Fruit fly (Drosophila melanogaster) whole organism, wandering third instar larva: ENCODE measurements around the gene CG6171.
A peak's percentile ranks its signal among the peaks of the same experiment; 100 is the strongest.

Source experiments
- CG9705 ChIP-seq: fragments of 200-800 bp; sonication (Bioruptor generic); optimal IDR thresholded peaks from 2 replicates; lab custom pipeline; 2018; ENCODE audit warnings: missing biosample characterization, mild to moderate bottlenecking, missing genetic modification characterization
- Dfd ChIP-seq: fragments of >200 bp; optimal IDR thresholded peaks from 2 replicates; lab custom pipeline; 2017; ENCODE audit warnings: missing biosample characterization, missing genetic modification characterization
- Dif ChIP-seq: fragments of 200-275, 200-300 bp; sonication (Bioruptor generic); optimal IDR thresholded peaks from 2 replicates; lab custom pipeline; 2018; ENCODE audit warnings: missing biosample characterization, missing genetic modification characterization; ENCODE audit not compliant: partially characterized antibody
- GATAd ChIP-seq: sonication (Bioruptor generic); optimal IDR thresholded peaks from 2 replicates; lab custom pipeline; 2016; ENCODE audit warnings: missing biosample characterization, missing genetic modification characterization
- HLH106 ChIP-seq: fragments of 200-800 bp; optimal IDR thresholded peaks from 3 replicates; lab custom pipeline; 2019; ENCODE audit warnings: missing biosample characterization, mild to moderate bottlenecking, missing genetic modification characterization, moderate library complexity
- Hnf4 ChIP-seq: fragments of 200-800 bp; sonication (Bioruptor generic); optimal IDR thresholded peaks from 2 replicates; lab custom pipeline; 2016; ENCODE audit warnings: missing biosample characterization, mild to moderate bottlenecking, missing genetic modification characterization
- Hr83 ChIP-seq: fragments of 200-300 bp; sonication (Bioruptor generic); optimal IDR thresholded peaks from 2 replicates; lab custom pipeline; 2016; ENCODE audit warnings: missing biosample characterization, mild to moderate bottlenecking, missing genetic modification characterization, moderate library complexity; ENCODE audit not compliant: poor library complexity, severe bottlenecking
- Jra ChIP-seq: sonication (Bioruptor generic); optimal IDR thresholded peaks from 2 replicates; lab custom pipeline; 2016; ENCODE audit warnings: missing biosample characterization, missing genetic modification characterization
- Mio ChIP-seq: sonication (Bioruptor generic); optimal IDR thresholded peaks from 2 replicates; lab custom pipeline; 2016; ENCODE audit warnings: missing biosample characterization, missing genetic modification characterization
- Myc ChIP-seq: fragments of >200 bp; optimal IDR thresholded peaks from 2 replicates; lab custom pipeline; 2017
- N ChIP-seq: fragments of >200 bp; optimal IDR thresholded peaks from 2 replicates; lab custom pipeline; 2018; ENCODE audit warnings: missing biosample characterization, missing external identifiers, missing genetic modification characterization
- OdsH ChIP-seq: fragments of 200-800 bp; sonication (Bioruptor generic); optimal IDR thresholded peaks from 2 replicates; lab custom pipeline; 2016; ENCODE audit warnings: missing biosample characterization, mild to moderate bottlenecking, missing genetic modification characterization
- Rel ChIP-seq, 2 experiments: fragments of 200-800 bp; sonication (Bioruptor generic) in 1 of 2; optimal IDR thresholded peaks; 2 replicates in 1 of 2; 3 replicates in 1 of 2; lab custom pipeline; 2016 to 2019; ENCODE audit warnings: mild to moderate bottlenecking in 2 of 2, missing biosample characterization in 2 of 2, missing genetic modification characterization in 2 of 2, moderate library complexity in 1 of 2
- Sp1 ChIP-seq: fragments of 200-800 bp; sonication (Bioruptor generic); optimal IDR thresholded peaks from 3 replicates; lab custom pipeline; 2019; ENCODE audit warnings: missing biosample characterization, mild to moderate bottlenecking, missing genetic modification characterization, moderate library complexity
- Vsx2 ChIP-seq: fragments of 200-300, 225-300 bp; sonication (Bioruptor generic); optimal IDR thresholded peaks from 2 replicates; lab custom pipeline; 2018; ENCODE audit warnings: missing biosample characterization, missing genetic modification characterization; ENCODE audit not compliant: partially characterized antibody
- br ChIP-seq: fragments of 200-800 bp; sonication (Bioruptor generic); optimal IDR thresholded peaks from 2 replicates; lab custom pipeline; 2016; ENCODE audit warnings: missing biosample characterization, missing genetic modification characterization
- brk ChIP-seq: fragments of 200-800 bp; sonication (Bioruptor generic); optimal IDR thresholded peaks from 2 replicates; lab custom pipeline; 2016; ENCODE audit warnings: missing biosample characterization, mild to moderate bottlenecking, missing genetic modification characterization
- dmrt93B ChIP-seq: fragments of 200-800 bp; sonication (Bioruptor generic); optimal IDR thresholded peaks from 2 replicates; lab custom pipeline; 2018; ENCODE audit warnings: missing biosample characterization, mild to moderate bottlenecking, missing genetic modification characterization
- dsf ChIP-seq: sonication (Bioruptor generic); optimal IDR thresholded peaks from 2 replicates; lab custom pipeline; 2016; ENCODE audit warnings: missing biosample characterization, missing genetic modification characterization, borderline replicate concordance
- ey ChIP-seq: fragments of 200-800 bp; sonication (Bioruptor generic); optimal IDR thresholded peaks from 2 replicates; lab custom pipeline; 2016; ENCODE audit warnings: missing biosample characterization, missing genetic modification characterization
- foxo ChIP-seq, 2 experiments: fragments of 200-800 bp; sonication (Bioruptor generic); optimal IDR thresholded peaks; 2 replicates in 1 of 2; 3 replicates in 1 of 2; lab custom pipeline; 2016 to 2017; ENCODE audit warnings: missing biosample characterization in 2 of 2, missing genetic modification characterization in 2 of 2
- fru ChIP-seq: fragments of 200-800 bp; sonication (Bioruptor generic); optimal IDR thresholded peaks from 3 replicates; lab custom pipeline; 2016; ENCODE audit warnings: missing biosample characterization, mild to moderate bottlenecking, missing genetic modification characterization
- h ChIP-seq: fragments of 200-800 bp; sonication (Bioruptor generic); optimal IDR thresholded peaks from 3 replicates; lab custom pipeline; 2016; ENCODE audit warnings: missing biosample characterization, mild to moderate bottlenecking, missing genetic modification characterization
- jim ChIP-seq: fragments of 175-275, 200-325 bp; sonication (Bioruptor generic); optimal IDR thresholded peaks from 2 replicates; lab custom pipeline; 2016; ENCODE audit warnings: missing biosample characterization, mild to moderate bottlenecking, missing genetic modification characterization
- pan ChIP-seq: fragments of >200 bp; optimal IDR thresholded peaks from 2 replicates; lab custom pipeline; 2017
- psq ChIP-seq: fragments of 200-800 bp; sonication (Bioruptor generic); optimal IDR thresholded peaks from 3 replicates; lab custom pipeline; 2017; ENCODE audit warnings: missing biosample characterization, mild to moderate bottlenecking, missing genetic modification characterization, moderate library complexity
- rgr ChIP-seq: fragments of 200-800 bp; sonication (Bioruptor generic); optimal IDR thresholded peaks from 3 replicates; lab custom pipeline; 2016; ENCODE audit warnings: missing biosample characterization, mild to moderate bottlenecking, missing genetic modification characterization
- sage ChIP-seq: fragments of 200-800 bp; sonication (Bioruptor generic); optimal IDR thresholded peaks from 2 replicates; lab custom pipeline; 2016; ENCODE audit warnings: missing biosample characterization, mild to moderate bottlenecking, missing genetic modification characterization
- sv ChIP-seq: fragments of 200-800 bp; sonication (Bioruptor generic); optimal IDR thresholded peaks from 3 replicates; lab custom pipeline; 2016; ENCODE audit warnings: missing biosample characterization, missing genetic modification characterization
- usp ChIP-seq: fragments of >200 bp; optimal IDR thresholded peaks from 2 replicates; lab custom pipeline; 2017; ENCODE audit warnings: missing biosample characterization, missing genetic modification characterization
- woc ChIP-seq: sonication (Bioruptor generic); optimal IDR thresholded peaks from 2 replicates; lab custom pipeline; 2016; ENCODE audit warnings: missing biosample characterization, mild to moderate bottlenecking, missing genetic modification characterization

The CG6171 gene

DNA sequence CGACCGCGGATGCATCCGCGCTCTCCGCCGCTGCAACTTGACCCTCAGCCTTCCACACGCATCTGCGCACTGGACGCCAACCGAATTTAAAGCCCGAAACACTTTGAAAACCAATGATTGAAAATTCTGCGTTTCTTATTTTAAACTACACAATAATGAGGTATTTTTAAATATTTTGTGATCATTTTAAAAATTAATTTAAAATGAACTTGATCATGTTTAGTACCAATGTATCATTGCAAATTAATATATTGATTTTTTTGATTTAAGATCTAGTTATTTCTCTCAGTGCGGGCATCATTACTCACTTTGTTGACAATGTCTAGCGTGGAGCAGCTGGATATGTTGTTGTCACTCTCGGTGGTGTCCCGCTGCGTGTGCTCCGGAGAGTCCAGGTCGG is 3.2 kb upstream of the CG6171 start (continued):
- TF ChIP-seq Hnf4 = no peak

DNA sequence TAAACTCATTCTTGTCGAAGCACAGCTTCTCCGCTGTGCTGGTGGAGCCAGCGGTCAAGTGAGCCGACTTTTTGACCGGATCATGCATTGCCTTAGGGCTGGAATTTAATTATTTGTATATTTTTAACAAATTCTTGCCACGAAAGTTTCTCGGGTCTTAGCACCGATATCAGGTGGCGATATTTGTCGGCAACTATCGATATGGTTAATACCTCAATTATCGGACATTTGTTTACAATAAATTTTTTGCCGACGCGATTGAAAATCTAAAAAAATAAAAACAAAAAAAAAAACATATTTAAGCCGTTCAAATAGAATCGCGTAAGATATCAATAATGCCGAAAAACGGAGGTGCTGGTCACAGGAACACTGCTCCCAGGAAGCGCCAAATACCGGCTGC is 2.2 kb downstream of the CG6171 start, which contains the start of the genes Cog2 and Trax:
Cog2 (minus strand) TSS at position 168 of the 400 bp plus-strand sequence.
Trax (plus strand) TSS at position 203 of the 400 bp plus-strand sequence.
- TF ChIP-seq N (GFP tag; lab: Kevin White, UChicago) (no peak), jim (no peak), dmrt93B (GFP tag; lab: Kevin White, UChicago) (no peak), GATAd (GFP tag; lab: Kevin White, UChicago) (no peak)

DNA sequence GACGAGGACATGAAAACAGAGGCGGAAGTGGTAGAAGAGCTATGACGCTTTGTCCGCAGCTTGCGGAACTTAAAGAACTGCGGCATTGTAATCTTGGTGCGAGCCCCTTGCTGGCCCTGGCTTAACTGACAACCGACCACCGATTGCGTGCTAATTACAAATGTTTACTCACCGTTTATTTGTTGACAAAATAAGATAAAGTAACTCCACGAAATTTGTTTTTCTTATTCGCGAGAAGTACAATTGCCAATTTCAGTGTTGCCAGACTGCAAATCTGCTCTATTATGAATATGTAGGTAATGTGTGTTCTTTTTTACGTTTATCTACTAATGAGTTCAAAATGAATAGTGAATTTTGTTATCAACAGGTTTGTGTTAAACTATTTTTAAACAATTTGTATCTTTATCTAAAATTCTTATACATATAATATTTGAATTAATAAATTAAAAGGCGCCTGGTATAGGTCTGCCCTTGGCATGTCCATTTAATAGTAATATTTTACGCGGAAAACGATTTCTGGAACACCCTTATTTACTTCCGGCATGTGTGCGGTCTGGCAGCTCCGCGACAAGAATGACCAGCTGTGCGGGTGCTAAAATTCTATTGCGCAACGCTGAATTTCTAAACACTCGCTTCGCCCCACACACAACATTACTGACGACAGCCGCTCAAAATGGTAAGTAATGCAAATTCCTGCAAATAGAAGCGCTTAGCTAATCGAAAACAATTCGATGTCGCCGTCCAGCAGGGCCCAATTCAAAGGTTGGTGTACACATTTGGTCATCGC is 6.8 kb downstream of the CG6171 start, which contains the start of the genes Atg4b and Hibch:
Atg4b (minus strand) TSS at position 280 of the 787 bp plus-strand sequence.
Hibch (plus strand) TSS at position 585 of the 787 bp plus-strand sequence.
- no peak for TF ChIP-seq Rel (GFP tag; optimal IDR thresholded peaks at IDR 0.05; lab: Kevin White, UChicago)
- TF ChIP-seq Rel (tag; optimal IDR thresholded peaks at IDR 0.05; lab: Kevin White, UChicago) = peak; percentile 84
- TF ChIP-seq Sp1 = peak; percentile 84
- peak in 1 of 2 experiments; percentile 83 for TF ChIP-seq foxo (GFP tag; optimal IDR thresholded peaks at IDR 0.05; lab: Kevin White, UChicago)
- peak; percentile 93 for TF ChIP-seq HLH106 (tag; lab: Kevin White, UChicago)
- peak; percentile 75 for TF ChIP-seq OdsH (GFP tag; lab: Kevin White, UChicago)
- peak; percentile 73 for TF ChIP-seq psq
- peak; percentile 56 for TF ChIP-seq ey (GFP tag; lab: Kevin White, UChicago)
- TF ChIP-seq rgr (GFP tag; lab: Kevin White, UChicago) = peak; percentile 80
- TF ChIP-seq Jra (GFP tag; lab: Kevin White, UChicago) = no peak
- TF ChIP-seq dmrt93B (GFP tag; lab: Kevin White, UChicago) = no peak
- TF ChIP-seq usp (GFP tag; lab: Kevin White, UChicago) = no peak
- TF ChIP-seq h (GFP tag; lab: Kevin White, UChicago) = peak; percentile 76
- no peak for TF ChIP-seq Hr83
- peak; percentile 26 for TF ChIP-seq sv (GFP tag; lab: Kevin White, UChicago)
- TF ChIP-seq dsf = no peak
- peak; percentile 82 for TF ChIP-seq CG9705 (GFP tag; lab: Kevin White, UChicago)
- TF ChIP-seq fru = peak; percentile 89
- peak; percentile 57 for TF ChIP-seq br (GFP tag; lab: Kevin White, UChicago)

DNA sequence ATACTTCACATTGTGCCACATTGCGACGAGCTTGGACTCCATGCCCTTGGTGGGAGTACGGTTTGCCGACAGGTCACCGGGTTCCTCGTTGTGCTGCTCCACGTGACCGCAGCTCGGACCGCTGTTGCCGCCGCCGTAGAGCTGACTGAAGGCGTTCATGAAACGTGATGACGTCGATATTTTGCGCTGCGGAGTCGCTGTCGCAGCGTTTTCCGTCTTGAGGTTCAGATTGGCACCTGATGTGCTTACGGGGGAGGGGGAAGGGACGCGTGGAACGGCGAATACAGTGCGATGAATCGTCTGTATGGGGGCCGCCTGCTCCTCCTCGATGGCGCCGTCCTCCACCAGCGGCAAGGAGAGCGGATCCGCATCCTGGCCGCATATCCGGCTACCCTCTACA is 7.5 kb downstream of the CG6171 start:
- TF ChIP-seq N (GFP tag; lab: Kevin White, UChicago) (no peak), ey (GFP tag; lab: Kevin White, UChicago) (no peak), pan (no peak), rgr (GFP tag; lab: Kevin White, UChicago) (no peak), brk (GFP tag; lab: Kevin White, UChicago) (no peak), h (GFP tag; lab: Kevin White, UChicago) (no peak)

DNA sequence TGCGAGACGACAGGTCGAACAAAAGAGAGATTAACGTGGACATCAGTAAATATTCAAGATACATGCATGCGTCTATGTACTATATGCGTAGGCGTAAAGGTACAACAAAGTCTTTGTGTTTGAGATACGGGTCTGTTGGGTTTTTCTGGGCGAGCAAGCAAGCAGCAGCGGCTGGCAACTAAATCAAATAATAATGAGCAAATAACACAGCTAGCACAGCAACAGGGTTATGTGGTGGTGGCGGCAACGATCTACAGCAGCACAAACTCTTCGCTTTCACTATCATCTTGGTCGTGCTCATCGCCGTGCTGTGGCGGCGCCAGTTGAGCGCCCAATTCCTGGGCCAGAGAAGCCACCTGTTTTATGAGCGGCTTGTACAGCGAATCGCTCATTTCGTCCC is 9.6 kb downstream of the CG6171 start:
- TF ChIP-seq HLH106 (tag; lab: Kevin White, UChicago) = no peak
- TF ChIP-seq, all 38 proteins: peak for 0

DNA sequence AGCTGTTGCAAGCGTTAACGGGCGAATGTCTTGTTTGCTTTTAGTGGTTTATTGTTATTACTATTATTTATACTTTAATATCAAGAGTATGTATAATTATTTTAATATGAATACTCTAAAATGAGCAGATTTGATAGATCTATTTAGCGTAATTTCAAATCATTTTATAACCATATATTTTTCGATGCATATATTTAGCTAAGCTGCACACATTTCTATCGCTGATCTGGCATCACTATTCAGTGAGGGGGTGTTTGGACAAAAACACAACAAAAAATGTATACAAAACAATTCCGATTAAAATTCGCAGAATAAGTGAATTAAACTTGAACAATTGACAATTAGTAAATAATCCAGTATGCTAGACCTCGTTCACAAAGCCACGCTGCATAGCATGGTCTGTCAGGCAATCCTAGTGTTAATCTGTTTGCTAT is 12.6 kb downstream of the CG6171 start, which contains the start of the genes Trs33 and Tmtc4:
Trs33 (minus strand) TSS at position 3 of the 434 bp plus-strand sequence.
Tmtc4 (plus strand) TSS at position 233 of the 434 bp plus-strand sequence.
- TF ChIP-seq rgr (GFP tag; lab: Kevin White, UChicago) (peak; percentile 70), CG9705 (GFP tag; lab: Kevin White, UChicago) (peak; percentile 56), Dif (GFP tag; lab: Kevin White, UChicago) (no peak), Dfd (GFP tag; lab: Kevin White, UChicago) (no peak), Mio (GFP tag; lab: Kevin White, UChicago) (no peak), OdsH (GFP tag; lab: Kevin White, UChicago) (peak; percentile 11), Hr83 (peak; percentile 23), jim (no peak), HLH106 (tag; lab: Kevin White, UChicago) (peak; percentile 67), Vsx2 (GFP tag; lab: Kevin White, UChicago) (no peak), GATAd (GFP tag; lab: Kevin White, UChicago) (no peak), br (GFP tag; lab: Kevin White, UChicago) (no peak), Myc (lab: Kevin White, UChicago) (peak; percentile 87), dsf (no peak), foxo (GFP tag; optimal IDR thresholded peaks at IDR 0.05; lab: Kevin White, UChicago) (peak in 1 of 2 experiments; percentile 66), psq (peak; percentile 51), Rel (GFP tag; optimal IDR thresholded peaks at IDR 0.05; lab: Kevin White, UChicago) (no peak), Rel (tag; optimal IDR thresholded peaks at IDR 0.05; lab: Kevin White, UChicago) (peak; percentile 51), ey (GFP tag; lab: Kevin White, UChicago) (no peak), usp (GFP tag; lab: Kevin White, UChicago) (no peak), Sp1 (peak; percentile 29), woc (GFP tag; lab: Kevin White, UChicago) (peak; percentile 71), Jra (GFP tag; lab: Kevin White, UChicago) (no peak), h (GFP tag; lab: Kevin White, UChicago) (peak; percentile 49), sage (no peak)
